Worm (Caenorhabditis elegans): Measurements from ENCODE around the gene lpl-1.

The lpl-1 gene

ce11 chrIV:9063518-9063917, 30.3 kb downstream of the lpl-1 start:
- TF ChIP-seq C17E4.6 (GFP tag; IDR thresholded peaks at IDR 0.05) (no peak), cebp-1 (GFP tag; IDR thresholded peaks at IDR 0.05) (no peak), cebp-1 (tag; optimal IDR thresholded peaks at IDR 0.05) (peak; percentile 25), F52B5.7 (tag; optimal IDR thresholded peaks at IDR 0.05) (no peak)

ce11 chrIV:9053403-9053802, 40.4 kb downstream of the lpl-1 start:
- TF ChIP-seq fkh-3 (tag; optimal IDR thresholded peaks at IDR 0.05) = no peak
- TF ChIP-seq ztf-26 (tag; optimal IDR thresholded peaks at IDR 0.05) = no peak
- no peak for TF ChIP-seq ztf-25 (GFP tag; IDR thresholded peaks at IDR 0.05)
- no peak for TF ChIP-seq dpff-1 (tag; optimal IDR thresholded peaks at IDR 0.05)
- no peak for TF ChIP-seq ztf-6 (GFP tag; IDR thresholded peaks at IDR 0.05)
- TF ChIP-seq athp-1 (tag; optimal IDR thresholded peaks at IDR 0.05) = no peak
- TF ChIP-seq mcd-1 (GFP tag; IDR thresholded peaks at IDR 0.05) = no peak
- no peak for TF ChIP-seq mel-28 (tag; optimal IDR thresholded peaks at IDR 0.05; ENCODE audit: borderline replicate concordance)
- TF ChIP-seq ceh-100 (GFP tag; IDR thresholded peaks at IDR 0.05) = no peak
- TF ChIP-seq gei-17 (GFP tag; optimal IDR thresholded peaks at IDR 0.05) = no peak
- no peak for TF ChIP-seq hsf-1 (GFP tag; IDR thresholded peaks at IDR 0.05)
- no peak for TF ChIP-seq snpc-4 (GFP tag; optimal IDR thresholded peaks at IDR 0.05)
- TF ChIP-seq snpc-4 (tag; optimal IDR thresholded peaks at IDR 0.05) = no peak
- no peak for TF ChIP-seq madf-8 (GFP tag; conservative IDR thresholded peaks at IDR 0.05)
- TF ChIP-seq nfya-1 (tag; optimal IDR thresholded peaks at IDR 0.05; ENCODE audit: borderline replicate concordance, insufficient read depth) = no peak
- TF ChIP-seq ceh-79 (tag; optimal IDR thresholded peaks at IDR 0.05) = no peak
- TF ChIP-seq tbp1 (GFP tag; optimal IDR thresholded peaks at IDR 0.05) = no peak
- TF ChIP-seq tbx-9 (tag; optimal IDR thresholded peaks at IDR 0.05; ENCODE audit: borderline replicate concordance) = no peak
- TF ChIP-seq Y95B8A.8 (GFP tag; IDR thresholded peaks at IDR 0.05) = no peak
- no peak for TF ChIP-seq madf-6 (GFP tag; IDR thresholded peaks at IDR 0.05)

- no peak for TF ChIP-seq xnd-1 (tag; optimal IDR thresholded peaks at IDR 0.05)
- TF ChIP-seq sptf-2 (GFP tag; optimal IDR thresholded peaks at IDR 0.05) = no peak
- TF ChIP-seq nhr-120 (GFP tag; IDR thresholded peaks at IDR 0.05) = no peak
- TF ChIP-seq F39B2.1 (GFP tag; IDR thresholded peaks at IDR 0.05) = no peak
- TF ChIP-seq egrh-3 (GFP tag; IDR thresholded peaks at IDR 0.05) = no peak
- no peak for TF ChIP-seq madf-10 (tag; optimal IDR thresholded peaks at IDR 0.05)
- TF ChIP-seq sdz-38 (tag; optimal IDR thresholded peaks at IDR 0.05) = no peak
- TF ChIP-seq mel-28 (tag; optimal IDR thresholded peaks at IDR 0.05; ENCODE audit: borderline replicate concordance) = no peak
- TF ChIP-seq chd-7 (tag; optimal IDR thresholded peaks at IDR 0.05) = no peak
- no peak for TF ChIP-seq ceh-79 (tag; optimal IDR thresholded peaks at IDR 0.05)
- TF ChIP-seq B0019.2 (GFP tag; conservative IDR thresholded peaks at IDR 0.05) = no peak
- TF ChIP-seq snpc-1.1 (tag; optimal IDR thresholded peaks at IDR 0.05; ENCODE audit: insufficient read depth) = no peak
- no peak for TF ChIP-seq aptf-3 (GFP tag; IDR thresholded peaks at IDR 0.05)
- TF ChIP-seq atf-7 (tag; optimal IDR thresholded peaks at IDR 0.05) = no peak
- no peak for TF ChIP-seq ceh-58 (GFP tag; IDR thresholded peaks at IDR 0.05)
- no peak for TF ChIP-seq lin-54 (GFP tag; optimal IDR thresholded peaks at IDR 0.05)
- TF ChIP-seq snpc-1.3 (tag; optimal IDR thresholded peaks at IDR 0.05; ENCODE audit: insufficient read depth) = no peak
- TF ChIP-seq die-1 (tag; optimal IDR thresholded peaks at IDR 0.05) = no peak
- no peak for TF ChIP-seq repo-1 (tag; optimal IDR thresholded peaks at IDR 0.05)
- no peak for TF ChIP-seq ztf-25 (GFP tag; IDR thresholded peaks at IDR 0.05)
Observed at ce11 chrIV:9051510-9052175, 42.2 kb downstream of the lpl-1 start.

Data from whole organism, young adult.